Worm (Caenorhabditis elegans) whole organism, mixed stage, embryonic: ENCODE results near the gene Y57A10C.10.

Experiments
- bed-3 ChIP-seq: fragments of 200-800 bp; sonication (Bioruptor generic); optimal IDR thresholded peaks from 3 replicates; lab custom pipeline; 2018; ENCODE audit warnings: mild to moderate bottlenecking, missing genetic modification characterization, moderate library complexity, missing compliant biosample characterization
- nhr-2 ChIP-seq: fragments of 150-350 bp; optimal IDR thresholded peaks from 2 replicates; lab custom pipeline; 2014; ENCODE audit warnings: missing biosample characterization, missing genetic modification characterization
- nhr-28 ChIP-seq: fragments of 150-350 bp; optimal IDR thresholded peaks from 2 replicates; lab custom pipeline; 2014; ENCODE audit warnings: missing biosample characterization, missing genetic modification characterization
- ztf-11 ChIP-seq: fragments of 150-350 bp; optimal IDR thresholded peaks from 2 replicates; lab custom pipeline; 2014; ENCODE audit warnings: missing biosample characterization, missing genetic modification characterization

DNA sequence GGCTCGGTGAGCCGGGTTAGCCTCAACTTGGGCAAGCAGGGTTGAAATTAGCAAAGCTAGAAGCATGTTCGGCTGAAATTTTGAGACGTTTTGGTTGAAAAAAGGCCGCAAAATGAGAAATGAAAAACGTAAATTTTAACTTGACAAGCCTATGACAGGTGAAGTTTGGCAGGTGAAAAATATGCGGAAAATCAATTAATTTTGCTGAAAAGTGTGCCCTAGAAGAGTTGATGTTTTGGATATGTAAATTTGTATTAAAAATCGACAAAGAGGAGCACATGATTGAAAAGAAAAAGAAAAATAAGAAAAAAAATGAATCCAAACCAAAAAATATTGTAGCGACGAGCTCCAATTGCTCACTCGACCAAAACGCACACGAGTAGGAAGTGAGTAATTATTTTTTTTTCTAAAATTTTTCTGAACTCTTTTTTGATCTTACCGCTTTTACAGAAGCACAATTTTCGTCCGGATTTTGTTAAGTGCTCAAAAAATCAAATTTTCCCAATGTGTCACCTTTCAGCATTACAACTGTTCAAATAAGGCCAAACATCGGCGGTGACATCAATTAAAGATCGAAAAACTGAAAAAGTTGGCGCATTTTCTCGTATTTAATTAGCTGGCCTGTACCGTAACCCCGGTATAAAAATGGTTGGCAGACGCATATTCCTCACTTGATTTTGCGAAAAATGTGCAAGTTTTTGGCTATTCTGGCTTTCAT is 30.2 kb upstream of the Y57A10C.10 start, which contains the start of the genes F15A4.5 and phat-8:
- no peak for TF ChIP-seq nhr-28 (tag; lab: Kevin White, UChicago)
- TF ChIP-seq nhr-2 (tag; lab: Kevin White, UChicago): no peak
- no peak for TF ChIP-seq bed-3 (GFP tag; lab: Kevin White, UChicago)
- no peak for TF ChIP-seq ztf-11 (tag; lab: Kevin White, UChicago)
